Worm (Caenorhabditis elegans): ENCODE data around the gene B0432.11.

Gene B0432.11

DNA sequence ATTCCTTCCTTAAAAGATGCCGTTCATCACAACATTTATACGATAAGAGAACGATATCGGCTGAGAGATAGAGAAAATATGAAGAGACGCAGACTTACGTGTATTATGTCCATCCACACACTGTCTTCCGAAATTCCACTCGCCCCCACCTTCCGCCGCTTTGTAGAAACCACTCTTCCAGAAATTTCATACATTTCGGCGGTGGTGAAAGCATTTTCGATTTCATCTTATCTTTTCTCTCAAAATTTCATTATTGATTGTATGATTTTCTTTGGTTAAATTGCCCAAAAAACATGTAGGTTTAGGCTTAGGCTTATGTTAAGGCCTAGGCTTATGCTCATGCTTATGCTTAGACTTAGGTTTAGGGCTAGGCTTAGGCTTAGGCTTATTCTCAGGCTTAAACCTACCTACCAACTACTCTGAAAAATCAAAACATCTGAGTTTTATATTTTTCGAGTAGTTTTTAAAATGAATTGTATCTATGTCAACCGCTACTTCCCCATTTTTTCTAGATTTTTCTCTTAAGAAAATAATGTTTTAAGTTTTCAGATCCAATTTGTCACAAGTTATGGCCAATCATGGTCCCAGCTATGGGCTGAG, 42.8 kb upstream of the B0432.11 start, which contains the start of gene cpn-2 (continued):
- no peak for TF ChIP-seq let-526 (GFP tag; IDR thresholded peaks at IDR 0.05)
- TF ChIP-seq unc-130 (GFP tag; optimal IDR thresholded peaks at IDR 0.05) = no peak

DNA sequence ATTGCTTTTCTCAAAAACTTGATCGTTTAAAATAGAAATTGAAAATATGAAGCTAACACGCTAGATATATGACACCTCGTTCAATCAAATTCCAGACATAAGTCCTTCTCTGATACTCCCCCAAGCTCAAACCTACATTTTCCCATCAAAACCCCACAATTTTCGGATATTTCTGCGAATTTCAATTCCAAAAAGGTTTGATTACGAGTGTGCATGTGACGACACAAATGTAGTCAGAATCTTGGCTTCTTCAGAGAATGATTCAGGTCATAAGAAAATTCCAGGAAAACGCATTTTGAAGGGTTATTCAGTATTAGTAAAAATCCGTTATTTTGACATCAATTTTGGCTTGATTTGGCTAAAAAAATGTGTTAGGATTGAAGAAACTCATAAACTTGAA, 40.3 kb upstream of the B0432.11 start:
- TF ChIP-seq ceh-27 (GFP tag; optimal IDR thresholded peaks at IDR 0.05) (no peak), lin-35 (GFP tag; optimal IDR thresholded peaks at IDR 0.05) (no peak), attf-5 (GFP tag; optimal IDR thresholded peaks at IDR 0.05) (no peak), F57A8.1 (GFP tag; optimal IDR thresholded peaks at IDR 0.05) (no peak), F55B11.4 (tag; optimal IDR thresholded peaks at IDR 0.05; ENCODE audit: borderline replicate concordance, insufficient read depth) (no peak), egl-18 (GFP tag; IDR thresholded peaks at IDR 0.05) (no peak), cebp-1 (GFP tag; IDR thresholded peaks at IDR 0.05) (no peak), cebp-1 (tag; optimal IDR thresholded peaks at IDR 0.05) (no peak), rcor-1 (GFP tag; IDR thresholded peaks at IDR 0.05) (no peak), ceh-100 (GFP tag; IDR thresholded peaks at IDR 0.05) (no peak), nhr-90 (tag; optimal IDR thresholded peaks at IDR 0.05) (no peak), bed-1 (GFP tag; IDR thresholded peaks at IDR 0.05) (no peak), sptf-2 (GFP tag; optimal IDR thresholded peaks at IDR 0.05) (no peak), B0261.1 (tag; optimal IDR thresholded peaks at IDR 0.05) (no peak), K12H6.12 (tag; optimal IDR thresholded peaks at IDR 0.05) (no peak), nhr-80 (tag; optimal IDR thresholded peaks at IDR 0.05) (no peak), lin-26 (GFP tag; IDR thresholded peaks at IDR 0.05) (no peak), ccch-3 (GFP tag; optimal IDR thresholded peaks at IDR 0.05) (no peak), lsl-1 (GFP tag; optimal IDR thresholded peaks at IDR 0.05) (no peak)

DNA sequence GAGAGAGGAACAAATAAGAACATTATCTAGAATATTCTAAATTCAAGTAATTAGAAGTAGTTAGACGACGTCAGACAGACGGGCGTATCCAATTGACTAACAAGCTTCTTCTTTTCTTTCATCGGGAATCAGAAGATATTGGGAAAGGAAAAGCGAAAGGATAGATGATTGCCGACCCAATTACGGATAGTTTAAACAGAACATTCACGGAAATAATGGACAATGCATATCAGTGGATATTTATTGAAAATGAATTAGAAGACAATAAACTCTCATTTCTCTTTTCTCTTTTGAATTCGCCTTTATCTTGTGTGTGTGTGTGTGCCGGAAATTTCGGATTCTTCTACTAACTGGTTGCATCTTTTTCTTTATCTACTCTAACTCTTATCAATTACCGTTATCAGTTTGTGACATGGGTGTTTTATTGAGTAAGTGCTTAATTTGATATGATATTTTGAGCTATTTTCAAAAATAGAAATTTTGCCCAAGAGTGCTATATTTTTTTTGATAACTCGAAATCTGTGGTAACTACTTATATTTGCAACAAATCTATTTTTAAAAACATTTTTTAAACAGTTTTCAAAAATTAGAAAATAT, 39.4 kb upstream of the B0432.11 start:
- no peak for TF ChIP-seq Y95B8A.8 (GFP tag; IDR thresholded peaks at IDR 0.05)
- no peak for TF ChIP-seq bed-1 (GFP tag; IDR thresholded peaks at IDR 0.05)
- TF ChIP-seq F33H1.4 (GFP tag; IDR thresholded peaks at IDR 0.05) = no peak
- TF ChIP-seq K12H6.12 (tag; optimal IDR thresholded peaks at IDR 0.05) = no peak
- TF ChIP-seq zfh-2 (GFP tag; conservative IDR thresholded peaks at IDR 0.05) = no peak
- no peak for TF ChIP-seq ztf-25 (GFP tag; IDR thresholded peaks at IDR 0.05)
- TF ChIP-seq lag-1 (GFP tag; IDR thresholded peaks at IDR 0.05) = no peak
- no peak for TF ChIP-seq Y79H2A.3 (GFP tag; conservative IDR thresholded peaks at IDR 0.05)
- no peak for TF ChIP-seq chd-7 (tag; optimal IDR thresholded peaks at IDR 0.05)
- TF ChIP-seq bed-2 (GFP tag; IDR thresholded peaks at IDR 0.05) = no peak
- TF ChIP-seq F57C9.4 (tag; optimal IDR thresholded peaks at IDR 0.05) = no peak
- TF ChIP-seq nhr-179 (tag; optimal IDR thresholded peaks at IDR 0.05) = no peak

DNA sequence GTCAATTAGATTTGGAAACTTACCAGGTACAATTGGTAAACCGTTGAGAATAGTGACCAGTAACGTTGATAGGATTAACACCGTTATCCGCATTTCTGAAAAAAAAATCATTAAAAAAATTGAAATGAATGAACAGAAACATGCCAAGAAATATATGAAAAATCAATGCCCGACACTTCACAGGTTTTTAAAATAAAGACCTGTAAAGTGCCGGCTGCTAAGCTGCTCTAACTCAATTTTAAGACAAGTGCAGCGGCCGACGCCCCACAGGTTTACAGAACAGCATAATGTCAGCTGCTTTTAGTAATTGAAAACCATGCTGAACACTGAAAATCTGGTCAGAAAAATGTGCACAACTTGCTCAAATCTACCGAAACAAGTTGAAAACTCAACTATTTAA, 37.9 kb upstream of the B0432.11 start, which contains the start of gene cbn-1:
Gene cbn-1, minus strand, starts transcription at position 101 of the 400 bp plus-strand sequence.
- no peak for TF ChIP-seq F52B5.7 (tag; optimal IDR thresholded peaks at IDR 0.05)
- no peak for TF ChIP-seq dox-1 (GFP tag; IDR thresholded peaks at IDR 0.05)
- no peak for TF ChIP-seq xnd-1 (tag; optimal IDR thresholded peaks at IDR 0.05)
- TF ChIP-seq dpl-1 (GFP tag; optimal IDR thresholded peaks at IDR 0.05) = no peak
- no peak for TF ChIP-seq lsy-27 (tag; optimal IDR thresholded peaks at IDR 0.05; ENCODE audit: borderline replicate concordance, insufficient read depth)
- no peak for TF ChIP-seq unc-130 (GFP tag; optimal IDR thresholded peaks at IDR 0.05)
- TF ChIP-seq F22D6.2 (tag; optimal IDR thresholded peaks at IDR 0.05) = no peak
- no peak for TF ChIP-seq hmg-20 (GFP tag; IDR thresholded peaks at IDR 0.05)
- no peak for TF ChIP-seq fkh-3 (tag; optimal IDR thresholded peaks at IDR 0.05)
- TF ChIP-seq ceh-100 (GFP tag; IDR thresholded peaks at IDR 0.05) = no peak

Data from whole organism, young adult.